Fruit fly (Drosophila melanogaster): ENCODE data around the gene Ir7e.

Ir7e gene

DNA sequence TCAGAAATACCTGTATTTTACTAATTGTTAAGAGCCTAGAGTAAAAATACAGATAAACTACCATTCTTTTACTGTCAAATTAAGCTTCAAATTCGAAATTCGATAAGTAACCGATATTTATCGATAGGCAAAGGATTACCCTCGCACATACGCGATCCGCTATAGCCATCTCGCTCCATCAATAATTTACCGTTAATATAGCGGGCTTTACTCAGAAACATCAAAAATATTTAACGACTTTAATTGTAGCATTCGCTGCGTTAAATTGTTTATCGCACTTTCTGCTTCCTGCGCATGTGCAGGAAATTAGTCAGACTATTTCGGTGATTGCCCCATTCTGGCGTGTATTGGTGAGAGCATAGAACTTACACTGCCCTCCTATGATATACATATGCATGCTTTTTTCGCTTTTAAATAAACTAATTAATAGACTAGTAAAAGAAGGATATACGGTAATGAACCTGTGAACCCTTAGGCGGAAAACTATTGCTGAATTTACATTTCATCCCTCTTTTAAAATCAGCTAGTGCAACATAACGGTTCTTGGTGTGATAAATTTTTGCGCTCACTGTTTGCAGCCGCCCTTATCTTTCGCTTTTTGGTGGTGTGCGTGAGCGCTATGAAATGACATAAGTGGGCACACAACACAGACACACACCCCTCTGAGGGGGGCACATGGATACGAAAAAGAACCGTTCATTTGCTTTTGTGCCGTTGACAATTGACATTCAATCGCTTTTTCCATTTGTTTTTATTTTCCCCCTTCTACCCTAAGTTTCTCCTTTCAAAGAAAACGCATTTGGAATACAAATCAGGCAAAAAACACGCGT lies 27.0 kb upstream of the Ir7e start, which contains the start of the genes dpr14 and spidey (continued):
- TF ChIP-seq CG2678 (tag; optimal IDR thresholded peaks at IDR 0.05) (peak; percentile 96), Dfd (GFP tag; optimal IDR thresholded peaks at IDR 0.05) (no peak), CG8281 (tag; optimal IDR thresholded peaks at IDR 0.05) (peak; percentile 61), mam (GFP tag; optimal IDR thresholded peaks at IDR 0.05) (peak; percentile 88), CG15696 (tag; optimal IDR thresholded peaks at IDR 0.05) (peak; percentile 68), unpg (GFP tag; optimal IDR thresholded peaks at IDR 0.05) (peak; percentile 92), Ravus (GFP tag; IDR thresholded peaks at IDR 0.05) (peak; percentile 67), slou (GFP tag; optimal IDR thresholded peaks at IDR 0.05) (peak; percentile 26), CG8765 (GFP tag; IDR thresholded peaks at IDR 0.05) (peak; percentile 71), NC2α (GFP tag; optimal IDR thresholded peaks at IDR 0.05) (peak; percentile 79), CG11247 (GFP tag; IDR thresholded peaks at IDR 0.05) (peak; percentile 86), GATAe (GFP tag; conservative IDR thresholded peaks at IDR 0.05) (peak; percentile 93), usp (GFP tag; optimal IDR thresholded peaks at IDR 0.05) (no peak), cad (GFP tag; optimal IDR thresholded peaks at IDR 0.05) (no peak), CG3065 (GFP tag; optimal IDR thresholded peaks at IDR 0.05) (peak; percentile 56), CG16863 (GFP tag; optimal IDR thresholded peaks at IDR 0.05) (peak; percentile 88)

DNA sequence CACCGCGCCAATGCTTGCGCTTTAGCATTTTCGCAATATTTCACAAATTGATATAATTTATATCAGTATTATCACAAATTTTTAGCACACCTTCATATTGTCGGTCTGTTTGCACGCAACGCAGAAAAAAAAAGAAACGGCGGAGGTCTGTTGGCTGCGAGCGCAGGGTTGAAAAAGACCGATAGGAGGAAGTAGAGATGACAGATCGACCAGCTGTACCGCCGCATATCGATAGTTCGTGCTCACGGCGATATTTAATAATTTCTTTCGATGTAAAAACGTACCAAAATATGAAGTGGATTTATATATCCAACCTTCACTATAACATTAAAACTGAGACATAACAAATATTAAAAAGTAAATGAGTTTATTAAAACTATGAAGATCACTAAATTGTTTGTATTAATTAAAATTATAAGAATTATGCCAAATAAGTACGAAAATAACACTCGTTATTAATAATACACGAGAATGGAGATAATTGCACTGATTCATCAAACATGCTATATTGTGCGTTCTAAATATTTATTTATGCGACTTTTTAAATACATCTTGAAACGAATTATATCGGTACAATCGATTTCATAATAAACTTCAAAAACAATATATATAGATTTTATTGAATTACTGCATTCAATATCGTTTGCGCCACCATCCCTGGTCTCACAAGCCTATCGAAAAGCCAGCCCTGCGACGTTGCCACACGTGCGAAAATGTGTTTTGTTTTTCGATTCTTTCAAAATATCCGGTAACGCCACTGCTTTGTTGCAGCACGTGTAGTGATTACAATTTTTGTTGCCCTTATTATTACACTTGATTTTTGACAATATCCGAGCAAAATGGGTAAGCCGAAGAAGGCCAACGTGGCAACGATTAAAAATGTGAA lies 19.9 kb upstream of the Ir7e start, which contains the start of the genes RpS6 and bys:
Gene RpS6 (minus strand): TSS at position 179 of the 886 bp plus-strand sequence.
Gene bys (plus strand): TSS at position 728 of the 886 bp plus-strand sequence.
- no peak for TF ChIP-seq pan (optimal IDR thresholded peaks at IDR 0.05)
- TF ChIP-seq pan (GFP tag; optimal IDR thresholded peaks at IDR 0.05 in 1 of 2, IDR thresholded peaks at IDR 0.05 in 1 of 2): peak in 1 of 2 experiments; percentile 65
- TF ChIP-seq slou (GFP tag; optimal IDR thresholded peaks at IDR 0.05): peak; percentile 41
- TF ChIP-seq CG9437 (GFP tag; optimal IDR thresholded peaks at IDR 0.05): peak; percentile 63
- TF ChIP-seq mirr (GFP tag; optimal IDR thresholded peaks at IDR 0.05): peak; percentile 31
- peak; percentile 5; the same call in 1 of the 2 replicates for TF ChIP-seq CG6689 (GFP tag; IDR thresholded peaks at IDR 0.05)
- TF ChIP-seq CG31441 (GFP tag; IDR thresholded peaks at IDR 0.05): peak; percentile 43; the same call in 1 of the 2 replicates
- TF ChIP-seq Vsx1 (GFP tag; optimal IDR thresholded peaks at IDR 0.05): no peak
- no peak for TF ChIP-seq CG15073 (GFP tag; optimal IDR thresholded peaks at IDR 0.05)
- peak; percentile 82 for TF ChIP-seq sqz (GFP tag; optimal IDR thresholded peaks at IDR 0.05)
- peak; percentile 64 for TF ChIP-seq Mes4 (GFP tag; optimal IDR thresholded peaks at IDR 0.05)
- no peak for TF ChIP-seq CG15011 (GFP tag; optimal IDR thresholded peaks at IDR 0.05)
- TF ChIP-seq CG7839 (tag; optimal IDR thresholded peaks at IDR 0.05): peak; percentile 49
- no peak for TF ChIP-seq gce (GFP tag; IDR thresholded peaks at IDR 0.05)
- TF ChIP-seq pros (GFP tag; optimal IDR thresholded peaks at IDR 0.05): no peak
- TF ChIP-seq nau (GFP tag; optimal IDR thresholded peaks at IDR 0.05): no peak
- TF ChIP-seq ERR (GFP tag; optimal IDR thresholded peaks at IDR 0.05): no peak
- TF ChIP-seq Poxn (GFP tag; IDR thresholded peaks at IDR 0.05): no peak
- peak; percentile 56 for TF ChIP-seq lbe (GFP tag; optimal IDR thresholded peaks at IDR 0.05)
- TF ChIP-seq lov (optimal IDR thresholded peaks at IDR 0.05): no peak
- 0 out of 3 replicates have a peak, but pooled peaks have one; percentile 66 for TF ChIP-seq lov (GFP tag; IDR thresholded peaks at IDR 0.05)
- peak; percentile 51 for TF ChIP-seq unpg (GFP tag; optimal IDR thresholded peaks at IDR 0.05)
- no peak for TF ChIP-seq repo (GFP tag; optimal IDR thresholded peaks at IDR 0.05)
- peak; percentile 16 for TF ChIP-seq CG10147 (GFP tag; optimal IDR thresholded peaks at IDR 0.05)
- TF ChIP-seq br (optimal IDR thresholded peaks at IDR 0.05): no peak
- TF ChIP-seq chn (GFP tag; optimal IDR thresholded peaks at IDR 0.05): peak; percentile 37
- peak; percentile 7 for TF ChIP-seq slp2 (GFP tag; optimal IDR thresholded peaks at IDR 0.05)
- TF ChIP-seq Jarid2 (GFP tag; optimal IDR thresholded peaks at IDR 0.05): peak; percentile 49
- TF ChIP-seq CG3726 (GFP tag; IDR thresholded peaks at IDR 0.05): 0 out of 3 replicates have a peak, but pooled peaks have one; percentile 23
- peak; percentile 12 for TF ChIP-seq CG17829 (tag; optimal IDR thresholded peaks at IDR 0.05)
- TF ChIP-seq CG30403 (GFP tag; optimal IDR thresholded peaks at IDR 0.05): peak; percentile 68
- no peak for TF ChIP-seq GATAe (GFP tag; conservative IDR thresholded peaks at IDR 0.05)
- TF ChIP-seq exex (tag; optimal IDR thresholded peaks at IDR 0.05): no peak
- peak; percentile 93 for TF ChIP-seq MESR4 (GFP tag; optimal IDR thresholded peaks at IDR 0.05)
